Fruit fly (Drosophila melanogaster) whole organism: ENCODE data around the gene CG6592.

Experiments
- pan ChIP-seq: fragments of >200 bp; optimal IDR thresholded peaks from 2 replicates; lab custom pipeline; 2017
- psq ChIP-seq: fragments of >200 bp; optimal IDR thresholded peaks from 2 replicates; lab custom pipeline; 2017

DNA sequence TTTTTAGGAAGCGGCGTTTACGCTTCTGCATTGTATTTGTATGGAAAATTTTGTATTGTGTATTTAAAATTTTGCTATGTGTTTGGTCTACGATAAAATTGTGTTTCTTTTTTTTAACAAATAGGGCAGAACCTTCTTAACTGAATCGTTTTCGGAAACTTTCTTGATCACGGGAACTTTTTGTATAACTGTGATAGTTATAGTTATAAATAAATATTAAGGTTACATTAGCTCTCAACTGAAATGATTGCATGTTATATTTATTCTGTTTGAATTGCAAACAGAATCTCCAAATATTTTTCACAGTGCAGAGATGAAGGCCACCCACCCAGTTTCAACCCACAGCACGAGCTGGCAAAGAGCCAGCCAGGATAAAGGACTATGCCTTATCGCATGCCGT lies 48.5 kb upstream of the CG6592 start, which contains the start of gene alphaKap4:
- TF ChIP-seq pan (lab: Kevin White, UChicago): no peak
- no peak for TF ChIP-seq psq (lab: Kevin White, UChicago)
